Worm (Caenorhabditis elegans) whole organism, L4/young adult: ENCODE measurements around the gene E02H1.6.
A peak's percentile ranks its signal among the peaks of the same experiment; 100 is the strongest.

Experiments used
- W03F9.2 ChIP-seq: fragments of 150-350 bp; optimal IDR thresholded peaks from 2 replicates; lab custom pipeline; 2014; ENCODE audit warnings: missing biosample characterization, missing genetic modification characterization
- dao-5 ChIP-seq: sonication (generic microtip); optimal IDR thresholded peaks from 2 replicates; lab custom pipeline; 2016; ENCODE audit warnings: missing genotype, missing genetic modification characterization, moderate library complexity, missing compliant biosample characterization
- him-1 ChIP-seq: sonication (generic microtip); optimal IDR thresholded peaks from 2 replicates; lab custom pipeline; 2016; ENCODE audit warnings: missing genotype, missing genetic modification reagents, missing genetic modification characterization, missing compliant biosample characterization

Gene E02H1.6

ce11 chrII:9604063-9604462 lies 7.6 kb downstream of the E02H1.6 start:
- no peak for TF ChIP-seq dao-5
- TF ChIP-seq him-1 (tag; lab: Kevin White, UChicago), result no peak
- TF ChIP-seq W03F9.2 (tag; lab: Kevin White, UChicago), result no peak

DNA sequence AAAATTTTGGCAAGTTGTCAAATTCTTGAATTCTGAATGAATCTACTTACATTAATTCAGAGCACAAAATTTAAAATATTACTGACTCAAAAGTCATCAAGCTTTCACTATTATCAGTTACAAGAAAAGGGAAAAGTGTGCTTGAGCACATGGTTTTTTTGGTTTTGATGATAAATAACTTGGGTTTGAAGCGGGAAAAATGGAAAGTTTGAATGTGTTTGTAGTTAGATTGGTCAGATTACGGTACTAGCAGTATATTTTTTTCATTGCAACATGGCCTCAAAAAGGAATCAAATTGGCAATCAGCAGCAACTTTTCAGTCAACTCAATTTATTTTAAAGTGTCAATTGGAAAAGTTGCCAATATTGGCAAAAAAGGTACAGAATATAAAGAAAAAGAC lies 8.2 kb downstream of the E02H1.6 start:
- TF ChIP-seq dao-5, result no peak
- TF ChIP-seq W03F9.2 (tag; lab: Kevin White, UChicago), result no peak
- TF ChIP-seq him-1 (tag; lab: Kevin White, UChicago), result no peak

ce11 chrII:9605336-9605735 lies 8.8 kb downstream of the E02H1.6 start, which contains the start of gene nhr-19:
nhr-19 (minus strand) TSS chrII:9605526.
- TF ChIP-seq him-1 (tag; lab: Kevin White, UChicago) (no peak), dao-5 (no peak)

DNA sequence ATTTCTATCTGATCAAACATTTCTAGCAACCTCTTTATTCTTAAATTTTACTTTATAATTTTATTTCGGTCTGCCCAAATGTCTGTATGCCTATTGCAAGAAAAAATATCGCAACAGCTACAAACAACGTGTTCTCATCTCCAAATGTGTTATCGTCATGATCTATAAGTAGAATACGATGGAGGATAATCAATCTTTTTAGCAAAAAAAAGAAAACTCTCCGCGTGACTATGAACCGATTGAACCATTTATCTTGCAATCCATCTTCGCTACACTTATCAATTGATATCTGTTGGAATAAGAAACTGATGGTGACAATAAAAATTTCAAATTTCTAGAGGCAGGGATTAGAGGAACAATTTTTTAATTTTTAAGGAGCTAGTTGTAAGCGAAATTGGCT lies 9.5 kb downstream of the E02H1.6 start:
- TF ChIP-seq W03F9.2 (tag; lab: Kevin White, UChicago), result no peak
- no peak for TF ChIP-seq him-1 (tag; lab: Kevin White, UChicago)
- TF ChIP-seq dao-5, result no peak

- TF ChIP-seq him-1 (tag; lab: Kevin White, UChicago) (no peak), W03F9.2 (tag; lab: Kevin White, UChicago) (no peak), dao-5 (no peak)
These were observed 10.1 kb downstream of the E02H1.6 start for ce11 chrII:9606485-9607036.

ce11 chrII:9607137-9607536 lies 10.6 kb downstream of the E02H1.6 start:
- TF ChIP-seq him-1 (tag; lab: Kevin White, UChicago), result no peak
- TF ChIP-seq dao-5, result no peak
- TF ChIP-seq W03F9.2 (tag; lab: Kevin White, UChicago), result no peak

ce11 chrII:9609296-9609695 lies 12.8 kb downstream of the E02H1.6 start, which contains the start of gene pap-2:
pap-2 (minus strand) TSS chrII:9609396.
- TF ChIP-seq W03F9.2 (tag; lab: Kevin White, UChicago) (no peak), dao-5 (no peak), him-1 (tag; lab: Kevin White, UChicago) (no peak)

DNA sequence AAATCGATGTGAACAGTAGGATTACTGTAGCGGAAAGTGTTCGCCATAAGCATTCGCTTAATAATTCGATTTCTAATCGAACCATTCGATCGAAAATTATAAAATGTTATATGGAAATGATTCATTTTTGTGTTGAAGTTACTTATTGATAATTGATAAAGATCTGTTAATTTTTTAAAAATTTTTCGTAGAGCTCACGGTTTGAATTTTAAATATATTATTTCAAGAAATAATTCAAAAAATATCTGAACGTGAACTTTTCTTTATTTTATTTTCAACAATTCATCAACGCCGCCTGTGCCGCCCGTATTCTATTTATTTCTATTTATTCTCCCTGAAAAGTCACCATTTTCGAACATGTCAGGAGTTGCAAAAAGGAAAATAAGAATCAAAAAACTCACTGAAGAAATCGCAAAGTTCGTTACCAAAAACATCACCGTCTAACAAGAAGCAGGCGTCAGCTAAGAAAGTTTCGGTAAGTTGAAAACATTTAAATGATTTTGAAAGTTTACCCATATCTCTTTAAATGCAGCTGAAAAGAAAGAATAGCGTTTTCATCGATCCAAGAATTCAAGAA lies 14.9 kb downstream of the E02H1.6 start, which contains the start of the genes T15H9.5 and T15H9.4:
Gene T15H9.5, minus strand, starts transcription at position 101 of the 577 bp plus-strand sequence.
Gene T15H9.4, plus strand, starts transcription at position 527 of the 577 bp plus-strand sequence.
- TF ChIP-seq dao-5 (no peak), him-1 (tag; lab: Kevin White, UChicago) (no peak), W03F9.2 (tag; lab: Kevin White, UChicago) (no peak)

- TF ChIP-seq W03F9.2 (tag; lab: Kevin White, UChicago) (no peak), him-1 (tag; lab: Kevin White, UChicago) (no peak), dao-5 (no peak)
These were observed 18.2 kb downstream of the E02H1.6 start, which contains the start of gene hlh-6 for ce11 chrII:9614728-9615127. hlh-6 (minus strand) TSS chrII:9614828.

- TF ChIP-seq dao-5 (no peak), him-1 (tag; lab: Kevin White, UChicago) (no peak), W03F9.2 (tag; lab: Kevin White, UChicago) (peak; percentile 16)
These were observed 20.8 kb downstream of the E02H1.6 start, which contains the start of gene hal-3 for ce11 chrII:9617039-9617901. hal-3 (minus strand) TSS chrII:9617125.

- TF ChIP-seq dao-5, result no peak
- no peak for TF ChIP-seq W03F9.2 (tag; lab: Kevin White, UChicago)
- TF ChIP-seq him-1 (tag; lab: Kevin White, UChicago), result no peak
These were observed 21.4 kb downstream of the E02H1.6 start for ce11 chrII:9617902-9618245.

- TF ChIP-seq W03F9.2 (tag; lab: Kevin White, UChicago), result no peak
- TF ChIP-seq dao-5, result no peak
- no peak for TF ChIP-seq him-1 (tag; lab: Kevin White, UChicago)
These were observed 22.3 kb downstream of the E02H1.6 start for ce11 chrII:9618759-9619158.

- TF ChIP-seq W03F9.2 (tag; lab: Kevin White, UChicago), result no peak
- no peak for TF ChIP-seq dao-5
- no peak for TF ChIP-seq him-1 (tag; lab: Kevin White, UChicago)
These were observed 22.9 kb downstream of the E02H1.6 start for ce11 chrII:9619402-9619862.
